Fruit fly (Drosophila melanogaster) whole organism, adult: ENCODE measurements around the gene bigmax.

Experiments
- CG14711 ChIP-seq: fragments of 200-800 bp; sonication (Bioruptor generic); optimal IDR thresholded peaks from 2 replicates; lab custom pipeline; 2018; ENCODE audit warnings: missing biosample characterization, mild to moderate bottlenecking, missing genetic modification characterization, moderate library complexity
- CG33017 ChIP-seq: fragments of 200-800 bp; sonication (Bioruptor generic); optimal IDR thresholded peaks from 2 replicates; lab custom pipeline; 2018; ENCODE audit warnings: missing biosample characterization, mild to moderate bottlenecking, missing genetic modification characterization, moderate library complexity
- CG5204 ChIP-seq: fragments of 200-800 bp; sonication (Bioruptor generic); optimal IDR thresholded peaks from 2 replicates; lab custom pipeline; 2016; ENCODE audit warnings: missing biosample characterization, missing genetic modification characterization
- Clk ChIP-seq: fragments of 200-800 bp; sonication (Bioruptor generic); optimal IDR thresholded peaks from 2 replicates; lab custom pipeline; 2017; ENCODE audit warnings: missing biosample characterization, missing genetic modification characterization
- Crg-1 ChIP-seq: fragments of 200-800 bp; sonication (Bioruptor generic); optimal IDR thresholded peaks from 2 replicates; lab custom pipeline; 2016; ENCODE audit warnings: missing biosample characterization, missing genetic modification characterization
- Mnt ChIP-seq: fragments of 200-800 bp; sonication (Bioruptor generic); optimal IDR thresholded peaks from 2 replicates; lab custom pipeline; 2016; ENCODE audit warnings: missing biosample characterization, mild to moderate bottlenecking, missing genetic modification characterization
- bab1 ChIP-seq: fragments of 200-800 bp; sonication (Bioruptor generic); optimal IDR thresholded peaks from 3 replicates; lab custom pipeline; 2019; ENCODE audit warnings: missing biosample characterization, mild to moderate bottlenecking, missing genetic modification characterization, moderate library complexity
- cic ChIP-seq: fragments of 200-800 bp; sonication (Bioruptor generic); optimal IDR thresholded peaks from 2 replicates; lab custom pipeline; 2017; ENCODE audit warnings: missing biosample characterization, mild to moderate bottlenecking, missing genetic modification characterization, moderate library complexity
- cnc ChIP-seq, 2 experiments: fragments of >200 bp; optimal IDR thresholded peaks; 2 replicates each; lab custom pipeline; 2017
- kay ChIP-seq: fragments of 200-800 bp; sonication (Bioruptor generic); peaks from one replicate; lab custom pipeline; 2016; ENCODE audit warnings: missing biosample characterization, missing genetic modification characterization, borderline replicate concordance
- pad ChIP-seq: fragments of 200-800 bp; sonication (Bioruptor generic); optimal IDR thresholded peaks from 3 replicates; lab custom pipeline; 2017; ENCODE audit warnings: missing biosample characterization, missing genetic modification characterization, mild to moderate bottlenecking, moderate library complexity, missing genetic modification reagents
- tj ChIP-seq: fragments of 200-800 bp; sonication (Bioruptor generic); optimal IDR thresholded peaks from 3 replicates; lab custom pipeline; 2017; ENCODE audit warnings: missing biosample characterization, mild to moderate bottlenecking, missing genetic modification characterization, moderate library complexity
- toe ChIP-seq: fragments of 200-800 bp; sonication (Bioruptor generic); optimal IDR thresholded peaks from 2 replicates; lab custom pipeline; 2016; ENCODE audit warnings: missing biosample characterization, missing genetic modification characterization

DNA sequence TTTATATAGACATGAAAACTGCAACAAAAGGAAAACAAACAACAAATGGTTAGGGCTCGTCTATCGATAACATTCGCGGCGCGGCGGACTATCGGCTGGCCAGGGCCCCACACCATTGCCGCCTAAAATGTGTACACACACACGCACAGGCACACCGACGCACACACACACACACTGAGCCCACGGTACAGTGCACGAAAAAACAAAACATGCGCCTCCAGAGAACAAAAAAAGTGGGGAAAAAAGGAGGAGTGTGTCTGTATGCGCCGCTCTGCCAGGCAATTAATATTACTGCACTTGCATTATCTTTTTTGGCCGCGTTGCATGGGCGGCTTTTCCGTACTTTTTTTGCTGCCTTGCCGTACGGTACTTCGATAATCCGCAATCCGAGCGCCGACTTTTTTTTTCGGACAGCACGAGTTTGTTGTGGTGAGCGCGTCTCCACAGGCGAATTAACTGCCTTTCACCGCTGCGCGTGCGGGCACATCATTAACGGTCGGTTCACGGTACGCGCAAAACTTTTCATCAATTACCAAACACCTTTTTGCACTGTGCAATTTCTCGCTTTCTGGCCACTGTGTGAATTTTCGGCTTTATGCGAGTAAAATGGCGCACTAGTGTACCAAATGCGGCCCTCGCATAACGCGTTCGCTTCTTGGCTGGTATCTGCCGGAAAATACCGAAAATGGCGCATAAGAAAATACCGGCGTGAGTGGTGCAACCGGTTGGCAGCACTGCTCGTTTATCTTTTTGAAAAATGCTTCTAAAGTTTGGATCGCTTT, 24.7 kb downstream of the bigmax start, which contains the start of gene woc:
- TF ChIP-seq CG14711 (peak; percentile 2), kay (GFP tag; lab: Kevin White, UChicago) (no peak), tj (GFP tag; lab: Kevin White, UChicago) (peak; percentile 63), cnc (optimal IDR thresholded peaks at IDR 0.05; lab: Kevin White, UChicago) (no peak), toe (GFP tag; lab: Kevin White, UChicago) (no peak), cic (GFP tag; lab: Kevin White, UChicago) (peak; percentile 39), CG33017 (tag; lab: Kevin White, UChicago) (peak; percentile 56), Clk (GFP tag; lab: Kevin White, UChicago) (no peak), Crg-1 (GFP tag; lab: Kevin White, UChicago) (no peak), pad (peak; percentile 58), Mnt (GFP tag; lab: Kevin White, UChicago) (peak; percentile 68), bab1 (GFP tag; lab: Kevin White, UChicago) (peak; percentile 29), CG5204 (no peak)
